Worm (Caenorhabditis elegans) whole organism, midembryonic: ENCODE measurements around the gene srt-17.

ENCODE experiments used
- T22C8.4 ChIP-seq: fragments of 200-800 bp; sonication (Bioruptor generic); IDR thresholded peaks from 2 replicates; pipeline ENCODE4 v1.3.6; 2022; ENCODE audit warnings: missing genetic modification characterization, missing compliant biosample characterization
- cog-1 ChIP-seq: sonication (generic microtip); optimal IDR thresholded peaks from 2 replicates; lab custom pipeline; 2016; ENCODE audit warnings: missing genetic modification characterization, missing compliant biosample characterization
- flt-1 ChIP-seq: fragments of 200-800 bp; sonication (Bioruptor generic); IDR thresholded peaks from 2 replicates; pipeline ENCODE4 v1.3.6; 2022; ENCODE audit warnings: missing genetic modification characterization, missing compliant biosample characterization
- klf-2 ChIP-seq: fragments of 200-800 bp; sonication (Bioruptor generic); conservative IDR thresholded peaks from 2 replicates; pipeline ENCODE4 v1.3.6; 2022; ENCODE audit warnings: missing genetic modification reagents, missing genetic modification characterization, missing compliant biosample characterization
- med-1 ChIP-seq: sonication (generic microtip); optimal IDR thresholded peaks from 2 replicates; lab custom pipeline; 2017; ENCODE audit warnings: missing genetic modification characterization, mild to moderate bottlenecking, missing compliant biosample characterization, antibody characterized with exemption, missing genetic modification reagents; ENCODE audit not compliant: insufficient read depth
- ref-1 ChIP-seq: fragments of 200-800 bp; sonication (Bioruptor generic); conservative IDR thresholded peaks from 2 replicates; pipeline ENCODE4 v1.3.6; 2022; ENCODE audit warnings: missing genetic modification reagents, missing genetic modification characterization, missing compliant biosample characterization
- tab-1 ChIP-seq: fragments of 200-800 bp; sonication (Bioruptor generic); IDR thresholded peaks from 2 replicates; pipeline ENCODE4 v1.3.6; 2022; ENCODE audit warnings: missing genetic modification characterization, missing compliant biosample characterization
- ztf-23 ChIP-seq: fragments of 200-800 bp; sonication (Bioruptor generic); IDR thresholded peaks from 2 replicates; pipeline ENCODE4 v1.3.6; 2022; ENCODE audit warnings: missing genetic modification reagents, missing genetic modification characterization, missing compliant biosample characterization
- ztf-29 ChIP-seq: fragments of 200-800 bp; sonication (Bioruptor generic); IDR thresholded peaks from 2 replicates; pipeline ENCODE4 v1.3.6; 2022; ENCODE audit warnings: missing genetic modification reagents, missing genetic modification characterization, missing compliant biosample characterization

- no peak for TF ChIP-seq cog-1 (tag; lab: Kevin White, UChicago)
- no peak for TF ChIP-seq flt-1 (GFP tag; lab: Robert Waterston, UW)
- TF ChIP-seq tab-1 (GFP tag; lab: Robert Waterston, UW), result no peak
- TF ChIP-seq med-1, result no peak
- no peak for TF ChIP-seq ztf-29 (GFP tag; lab: Robert Waterston, UW)
- TF ChIP-seq ref-1, result no peak
- TF ChIP-seq ztf-23 (GFP tag; lab: Robert Waterston, UW), result no peak
- TF ChIP-seq klf-2 (GFP tag; lab: Robert Waterston, UW), result no peak
- no peak for TF ChIP-seq T22C8.4 (GFP tag; lab: Robert Waterston, UW)
Measured at ce11 chrV:598626-599025, 26.2 kb downstream of the srt-17 start.
